Fruit fly (Drosophila melanogaster) whole organism, embryonic: Measurements from ENCODE around the gene CG15553.

ENCODE experiments used
- ATbp ChIP-seq: fragments of 200-800 bp; sonication (Bioruptor generic); optimal IDR thresholded peaks from 2 replicates; lab custom pipeline; 2017; ENCODE audit warnings: missing biosample characterization, mild to moderate bottlenecking, missing genetic modification characterization, missing genetic modification reagents
- Asciz ChIP-seq: fragments of 200-800 bp; sonication (Bioruptor generic); optimal IDR thresholded peaks from 2 replicates; lab custom pipeline; 2017; ENCODE audit warnings: missing biosample characterization, mild to moderate bottlenecking, missing genetic modification characterization, missing genetic modification reagents
- B-H2 ChIP-seq: fragments of 200-800 bp; sonication (Bioruptor generic); optimal IDR thresholded peaks from 2 replicates; lab custom pipeline; 2018; ENCODE audit warnings: missing biosample characterization, mild to moderate bottlenecking, missing genetic modification characterization
- Blimp-1 ChIP-seq: fragments of 200-800 bp; sonication (Bioruptor generic); optimal IDR thresholded peaks from 3 replicates; lab custom pipeline; 2018; ENCODE audit warnings: missing biosample characterization, missing genetic modification characterization, mild to moderate bottlenecking, moderate library complexity, missing genetic modification reagents
- CG11456 ChIP-seq: fragments of 200-800 bp; sonication (Bioruptor generic); IDR thresholded peaks from 3 replicates; pipeline ENCODE4 v1.3.6; 2022; ENCODE audit warnings: missing biosample characterization, missing genetic modification characterization
- CG11504 ChIP-seq: fragments of 200-800 bp; sonication (Bioruptor generic); optimal IDR thresholded peaks from 3 replicates; lab custom pipeline; 2019; ENCODE audit warnings: missing biosample characterization, mild to moderate bottlenecking, missing genetic modification characterization, moderate library complexity
- CG11696 ChIP-seq: fragments of 200-800 bp; sonication (Bioruptor generic); IDR thresholded peaks from 2 replicates; pipeline ENCODE4 v1.3.6; 2022; ENCODE audit warnings: missing biosample characterization, missing genetic modification characterization
- CG12219 ChIP-seq: fragments of 200-800 bp; sonication (Bioruptor generic); optimal IDR thresholded peaks from 3 replicates; lab custom pipeline; 2018; ENCODE audit warnings: missing biosample characterization, mild to moderate bottlenecking, missing genetic modification characterization
- CG1233 ChIP-seq: fragments of 200-800 bp; sonication (Bioruptor generic); optimal IDR thresholded peaks from 4 replicates; lab custom pipeline; 2018; ENCODE audit warnings: missing biosample characterization, mild to moderate bottlenecking, missing genetic modification characterization
- CG14860 ChIP-seq: fragments of 200-800 bp; sonication (Bioruptor generic); IDR thresholded peaks from 3 replicates; pipeline ENCODE4 v1.3.6; 2022; ENCODE audit warnings: missing biosample characterization, missing genetic modification characterization; ENCODE audit not compliant: partially characterized antibody
- CG15696 ChIP-seq: fragments of 200-800 bp; sonication (Bioruptor generic); optimal IDR thresholded peaks from 2 replicates; lab custom pipeline; 2019; ENCODE audit warnings: missing biosample characterization, mild to moderate bottlenecking, missing genetic modification characterization, moderate library complexity
- CG1603 ChIP-seq: fragments of 200-800 bp; sonication (Bioruptor generic); optimal IDR thresholded peaks from 2 replicates; lab custom pipeline; 2019; ENCODE audit warnings: missing biosample characterization, mild to moderate bottlenecking, missing genetic modification characterization, moderate library complexity
- CG17361 ChIP-seq: fragments of 200-800 bp; sonication (Bioruptor generic); IDR thresholded peaks from 3 replicates; pipeline ENCODE4 v1.3.6; 2022; ENCODE audit warnings: missing biosample characterization, missing genetic modification characterization
- CG2120 ChIP-seq: fragments of 200-800 bp; sonication (Bioruptor generic); optimal IDR thresholded peaks from 3 replicates; lab custom pipeline; 2016; ENCODE audit warnings: missing biosample characterization, missing genetic modification characterization
- CG32772 ChIP-seq: fragments of 200-800 bp; sonication (Bioruptor generic); IDR thresholded peaks from 2 replicates; pipeline ENCODE4 v1.3.6; 2022; ENCODE audit warnings: missing biosample characterization, missing genetic modification characterization
- CG33557 ChIP-seq: fragments of 200-800 bp; sonication (Bioruptor generic); optimal IDR thresholded peaks from 2 replicates; lab custom pipeline; 2019; ENCODE audit warnings: missing biosample characterization, mild to moderate bottlenecking, missing genetic modification characterization, moderate library complexity
- CG3726 ChIP-seq: fragments of 200-800 bp; sonication (Bioruptor generic); IDR thresholded peaks from 3 replicates; pipeline ENCODE4, ENCODE4 v1.3.6; 2022; ENCODE audit warnings: missing biosample characterization, missing genetic modification characterization
- CG3838 ChIP-seq: fragments of 200-800 bp; sonication (Bioruptor generic); optimal IDR thresholded peaks from 3 replicates; lab custom pipeline; 2016; ENCODE audit warnings: missing biosample characterization, missing genetic modification characterization
- CG4360 ChIP-seq: fragments of 200-800 bp; sonication (Bioruptor generic); IDR thresholded peaks from 2 replicates; pipeline ENCODE4 v1.3.6; 2022; ENCODE audit warnings: missing biosample characterization, missing genetic modification characterization
- CG5180 ChIP-seq: fragments of 200-800 bp; sonication (Bioruptor generic); optimal IDR thresholded peaks from 3 replicates; lab custom pipeline; 2017; ENCODE audit warnings: missing biosample characterization, missing genetic modification characterization, mild to moderate bottlenecking, moderate library complexity, missing genetic modification reagents
- CG6813 ChIP-seq: fragments of 200-800 bp; sonication (Bioruptor generic); optimal IDR thresholded peaks from 2 replicates; lab custom pipeline; 2017; ENCODE audit warnings: missing biosample characterization, missing genetic modification characterization, mild to moderate bottlenecking, moderate library complexity, missing genetic modification reagents
- CG9727 ChIP-seq: fragments of 200-800 bp; sonication (Bioruptor generic); optimal IDR thresholded peaks from 3 replicates; lab custom pipeline; 2017; ENCODE audit warnings: missing biosample characterization, mild to moderate bottlenecking, missing genetic modification characterization
- CrebB ChIP-seq: fragments of 200-800 bp; sonication (Bioruptor generic); optimal IDR thresholded peaks from 3 replicates; lab custom pipeline; 2018; ENCODE audit warnings: missing biosample characterization, mild to moderate bottlenecking, missing genetic modification characterization
- D ChIP-seq, 2 experiments: fragments of 200-800 bp in 1 of 2; fragments of >200 bp in 1 of 2; sonication (Bioruptor generic) in 1 of 2; optimal IDR thresholded peaks; 2 replicates in 1 of 2; 3 replicates in 1 of 2; lab custom pipeline; 2017; ENCODE audit warnings: mild to moderate bottlenecking in 1 of 2, missing biosample characterization in 1 of 2, missing genetic modification characterization in 1 of 2, missing genetic modification reagents in 1 of 2
- Gug ChIP-seq: fragments of 200-800 bp; sonication (Bioruptor generic); IDR thresholded peaks from 4 replicates; pipeline ENCODE4 v1.3.6; 2022; ENCODE audit warnings: missing biosample characterization, missing genetic modification characterization
- H15 ChIP-seq: fragments of 200-800 bp; sonication (Bioruptor generic); IDR thresholded peaks from 3 replicates; pipeline ENCODE4 v1.3.6; 2022; ENCODE audit warnings: missing biosample characterization, missing genetic modification characterization
- HLHmδ ChIP-seq: fragments of 200-800 bp; sonication (Bioruptor generic); optimal IDR thresholded peaks from 2 replicates; lab custom pipeline; 2018; ENCODE audit warnings: missing biosample characterization, mild to moderate bottlenecking, missing genetic modification characterization, moderate library complexity
- Hr78 ChIP-seq, 2 experiments: fragments of 200-800 bp in 1 of 2; fragments of >200 bp in 1 of 2; sonication (Bioruptor generic) in 1 of 2; optimal IDR thresholded peaks; 2 replicates each; lab custom pipeline; 2017 to 2019; ENCODE audit warnings: missing biosample characterization in 2 of 2, missing genetic modification characterization in 2 of 2, mild to moderate bottlenecking in 1 of 2, moderate library complexity in 1 of 2
- MBD-R2 ChIP-seq: fragments of 200-800 bp; sonication (Bioruptor generic); IDR thresholded peaks from 2 replicates; pipeline ENCODE4 v1.3.6; 2022; ENCODE audit warnings: missing biosample characterization, missing genetic modification characterization
- Med ChIP-seq: fragments of 200-800 bp; sonication (Bioruptor generic); peaks from one replicate; lab custom pipeline; 2016; ENCODE audit warnings: missing biosample characterization, missing genetic modification characterization, mild to moderate bottlenecking, inconsistent platforms, moderate library complexity
- Mrtf ChIP-seq: fragments of 200-800 bp; sonication (Bioruptor generic); IDR thresholded peaks from 3 replicates; pipeline ENCODE4 v1.3.6; 2022; ENCODE audit warnings: missing biosample characterization, missing genetic modification characterization
- amos ChIP-seq: fragments of 200-800 bp; sonication (Bioruptor generic); IDR thresholded peaks from 2 replicates; pipeline ENCODE4 v1.3.6; 2022; ENCODE audit warnings: missing biosample characterization, missing genetic modification characterization; ENCODE audit not compliant: partially characterized antibody
- ap ChIP-seq: fragments of 200-800 bp; sonication (Bioruptor generic); IDR thresholded peaks from 2 replicates; pipeline ENCODE4 v1.3.6; 2022; ENCODE audit warnings: missing biosample characterization, missing genetic modification characterization
- ara ChIP-seq: fragments of 200-800 bp; sonication (Bioruptor generic); IDR thresholded peaks from 2 replicates; pipeline ENCODE4 v1.3.6; 2022; ENCODE audit warnings: missing biosample characterization, missing genetic modification characterization
- ci ChIP-seq: fragments of 200-800 bp; sonication (Bioruptor generic); IDR thresholded peaks from 3 replicates; pipeline ENCODE4 v1.3.6; 2022; ENCODE audit warnings: missing biosample characterization, missing genetic modification characterization
- crol ChIP-seq: fragments of 200-800 bp; sonication (Bioruptor generic); IDR thresholded peaks from 2 replicates; pipeline ENCODE4 v1.3.6; 2022; ENCODE audit warnings: missing biosample characterization, missing genetic modification characterization
- dpn ChIP-seq, 2 experiments: fragments of 200-800 bp; sonication (Bioruptor generic); optimal IDR thresholded peaks; 3 replicates each; lab custom pipeline; 2016; ENCODE audit warnings: missing biosample characterization in 2 of 2, missing genetic modification characterization in 2 of 2
- fd102C ChIP-seq: fragments of 200-800 bp; sonication (Bioruptor generic); optimal IDR thresholded peaks from 2 replicates; lab custom pipeline; 2018; ENCODE audit warnings: missing biosample characterization, mild to moderate bottlenecking, missing genetic modification characterization, moderate library complexity
- gem ChIP-seq: fragments of 200-800 bp; sonication (Bioruptor generic); optimal IDR thresholded peaks from 2 replicates; lab custom pipeline; 2019; ENCODE audit warnings: missing biosample characterization, mild to moderate bottlenecking, missing genetic modification characterization, moderate library complexity
- hth ChIP-seq: fragments of >200 bp; optimal IDR thresholded peaks from 2 replicates; lab custom pipeline; 2017; ENCODE audit warnings: inconsistent platforms
- lbe ChIP-seq: fragments of 200-800 bp; sonication (Bioruptor generic); optimal IDR thresholded peaks from 2 replicates; lab custom pipeline; 2016; ENCODE audit warnings: missing biosample characterization, mild to moderate bottlenecking, missing genetic modification characterization
- lola ChIP-seq, 3 experiments: fragments of >200 bp in 2 of 3; fragments of 200-800 bp in 1 of 3; sonication (Bioruptor generic) in 1 of 3; optimal IDR thresholded peaks; 2 replicates each; lab custom pipeline; 2017 to 2019; ENCODE audit warnings: missing biosample characterization in 3 of 3, missing genetic modification characterization in 3 of 3, mild to moderate bottlenecking in 1 of 3, moderate library complexity in 1 of 3
- odd ChIP-seq: fragments of 200-800 bp; sonication (Bioruptor generic); optimal IDR thresholded peaks from 2 replicates; lab custom pipeline; 2017; ENCODE audit warnings: missing biosample characterization, mild to moderate bottlenecking, missing genetic modification characterization
- p53 ChIP-seq: fragments of 200-800 bp; sonication (Bioruptor generic); optimal IDR thresholded peaks from 2 replicates; lab custom pipeline; 2016; ENCODE audit warnings: missing biosample characterization, missing genetic modification characterization
- pan ChIP-seq, 4 experiments: fragments of >200 bp in 3 of 4; fragments of 200-800 bp in 1 of 4; sonication (Bioruptor generic) in 1 of 4; optimal IDR thresholded peaks in 3 of 4; IDR thresholded peaks in 1 of 4; 2 replicates each; pipeline versions ENCODE4 v1.3.6 to Lab custom; 2017 to 2022; ENCODE audit warnings: missing biosample characterization in 2 of 4, missing genetic modification characterization in 2 of 4, mixed read lengths in 1 of 4
- row ChIP-seq: fragments of 200-800 bp; sonication (Bioruptor generic); IDR thresholded peaks from 3 replicates; pipeline ENCODE4 v1.3.6; 2022; ENCODE audit warnings: missing biosample characterization, missing genetic modification characterization
- sd ChIP-seq: fragments of 200-800 bp; sonication (Bioruptor generic); optimal IDR thresholded peaks from 3 replicates; lab custom pipeline; 2018; ENCODE audit warnings: missing biosample characterization, mild to moderate bottlenecking, missing genetic modification characterization, moderate library complexity
- tll ChIP-seq, 2 experiments: fragments of 200-800 bp in 1 of 2; fragments of >200 bp in 1 of 2; sonication (Bioruptor generic) in 1 of 2; optimal IDR thresholded peaks; 2 replicates each; lab custom pipeline; 2017 to 2019; ENCODE audit warnings: missing biosample characterization in 2 of 2, missing genetic modification characterization in 2 of 2, mild to moderate bottlenecking in 1 of 2, moderate library complexity in 1 of 2
- trem ChIP-seq: fragments of 200-800 bp; optimal IDR thresholded peaks from 3 replicates; lab custom pipeline; 2019; ENCODE audit warnings: missing biosample characterization, mild to moderate bottlenecking, missing genetic modification characterization, moderate library complexity
- vvl ChIP-seq: fragments of 200-800 bp; sonication (Bioruptor generic); IDR thresholded peaks from 2 replicates; pipeline ENCODE4 v1.3.6; 2022; ENCODE audit warnings: missing biosample characterization, missing genetic modification characterization
- zf30C ChIP-seq: fragments of 200-800 bp; sonication (Bioruptor generic); optimal IDR thresholded peaks from 3 replicates; lab custom pipeline; 2018; ENCODE audit warnings: missing biosample characterization, mild to moderate bottlenecking, missing genetic modification characterization

Gene CG15553

dm6 chr3R:31070732-31071131, 30.2 kb downstream of the CG15553 start (continued):
- TF ChIP-seq D (optimal IDR thresholded peaks at IDR 0.05; lab: Kevin White, UChicago): no peak
- TF ChIP-seq D (GFP tag; optimal IDR thresholded peaks at IDR 0.05; lab: Kevin White, UChicago): peak; percentile 9
- TF ChIP-seq ap (GFP tag; lab: Robert Waterston, UW): no peak
- TF ChIP-seq CG15696: peak; percentile 18
- TF ChIP-seq CG33557: peak; percentile 23
- TF ChIP-seq amos (GFP tag; lab: Robert Waterston, UW): no peak
- peak; percentile 10 for TF ChIP-seq CG9727
- 0 out of 3 replicates have a peak, but pooled peaks have one; percentile 22 for TF ChIP-seq ci (GFP tag; lab: Robert Waterston, UW)
- no peak for TF ChIP-seq vvl (GFP tag; lab: Robert Waterston, UW)
- TF ChIP-seq Gug (GFP tag; lab: Robert Waterston, UW): no peak
- TF ChIP-seq CrebB (tag; lab: Kevin White, UChicago): no peak
- TF ChIP-seq fd102C (GFP tag; lab: Kevin White, UChicago): peak; percentile 13
- no peak for TF ChIP-seq p53 (GFP tag; lab: Kevin White, UChicago)
- no peak for TF ChIP-seq dpn (GFP tag; optimal IDR thresholded peaks at IDR 0.05; lab: Kevin White, UChicago)
- TF ChIP-seq CG11456: no peak
- no peak for TF ChIP-seq CG17361 (GFP tag; lab: Robert Waterston, UW)
- no peak for TF ChIP-seq CG1233
- no peak for TF ChIP-seq H15
- TF ChIP-seq CG6813 (GFP tag; lab: Kevin White, UChicago): peak; percentile 22
- TF ChIP-seq B-H2: no peak
- TF ChIP-seq ara (GFP tag; lab: Robert Waterston, UW): 0 out of 2 replicates have a peak, but pooled peaks have one; percentile 24
- no peak for TF ChIP-seq CG5180 (GFP tag; lab: Kevin White, UChicago)
- peak; percentile 7 for TF ChIP-seq Med
- TF ChIP-seq CG3726 (GFP tag; lab: Robert Waterston, UW): no peak
- TF ChIP-seq CG2120 (GFP tag; lab: Kevin White, UChicago): no peak
- TF ChIP-seq MBD-R2: no peak
- no peak for TF ChIP-seq lbe (GFP tag; lab: Kevin White, UChicago)
- no peak for TF ChIP-seq CG11696 (GFP tag; lab: Robert Waterston, UW)
- TF ChIP-seq lola (GFP tag; optimal IDR thresholded peaks at IDR 0.05; lab: Kevin White, UChicago): no peak
- no peak for TF ChIP-seq HLHmδ (GFP tag; lab: Kevin White, UChicago)
- TF ChIP-seq CG3838 (GFP tag; lab: Kevin White, UChicago): no peak
- peak; percentile 20 for TF ChIP-seq odd (GFP tag; lab: Kevin White, UChicago)
- peak; percentile 20 for TF ChIP-seq Blimp-1
- TF ChIP-seq ATbp (GFP tag; lab: Kevin White, UChicago): peak; percentile 35
- TF ChIP-seq tll (GFP tag; optimal IDR thresholded peaks at IDR 0.05; lab: Kevin White, UChicago): peak in 1 of 2 experiments; percentile 45
- no peak for TF ChIP-seq Mrtf
- TF ChIP-seq hth: no peak
- TF ChIP-seq CG14860 (GFP tag; lab: Robert Waterston, UW): no peak
- TF ChIP-seq CG4360 (GFP tag; lab: Robert Waterston, UW): no peak
- TF ChIP-seq Hr78 (GFP tag; optimal IDR thresholded peaks at IDR 0.05; lab: Kevin White, UChicago): no peak
- TF ChIP-seq CG32772 (GFP tag; lab: Robert Waterston, UW): no peak

- TF ChIP-seq row (peak; percentile 24; the same call in 1 of the 3 replicates), CG11504 (tag; lab: Kevin White, UChicago) (peak; percentile 1), sd (tag; lab: Kevin White, UChicago) (no peak), CG1603 (tag; lab: Kevin White, UChicago) (peak; percentile 48), pan (optimal IDR thresholded peaks at IDR 0.05; lab: Kevin White, UChicago) (no peak), pan (GFP tag; optimal IDR thresholded peaks at IDR 0.05 in 1 of 2, IDR thresholded peaks at IDR 0.05 in 1 of 2) (no peak), crol (GFP tag; lab: Robert Waterston, UW) (0 out of 2 replicates have a peak, but pooled peaks have one; percentile 3), trem (no peak), Hr78 (GFP tag; optimal IDR thresholded peaks at IDR 0.05; lab: Kevin White, UChicago) (peak in 1 of 2 experiments; percentile 3), Asciz (GFP tag; lab: Kevin White, UChicago) (no peak), CG12219 (GFP tag; lab: Kevin White, UChicago) (no peak), zf30C (GFP tag; lab: Kevin White, UChicago) (no peak), gem (tag; lab: Kevin White, UChicago) (peak; percentile 35)
- TF ChIP-seq, all 482 proteins: peak for 6
These were observed 34.6 kb downstream of the CG15553 start for dm6 chr3R:31066356-31066755.
